Worm (Caenorhabditis elegans) whole organism, dauer: Measurements from ENCODE around the gene T16H12.13.

Experiments
- unc-62 ChIP-seq: sonication (generic microtip); optimal IDR thresholded peaks from 2 replicates; lab custom pipeline; 2017; ENCODE audit warnings: missing biosample characterization, missing genetic modification reagents, missing genetic modification characterization

T16H12.13 gene

ce11 chrIII:10123586-10124233, 38.5 kb downstream of the T16H12.13 start, which contains the start of gene ttll-4:
Gene ttll-4 (plus strand): TSS chrIII:10124183.
- TF ChIP-seq unc-62, result no peak

ce11 chrIII:10126375-10126774, 41.2 kb downstream of the T16H12.13 start:
- TF ChIP-seq unc-62, result no peak

- no peak for TF ChIP-seq unc-62
Measured at ce11 chrIII:10132495-10133450, 47.6 kb downstream of the T16H12.13 start.

ce11 chrIII:10134517-10134916, 49.3 kb downstream of the T16H12.13 start:
- TF ChIP-seq unc-62, result no peak
